Fruit fly (Drosophila melanogaster) whole organism, embryonic: ENCODE measurements around the gene Obp19d.

Experiments
- Adf1 ChIP-seq: fragments of 200-800 bp; sonication (Bioruptor generic); IDR thresholded peaks from 2 replicates; pipeline ENCODE4 v1.3.6; 2022; ENCODE audit warnings: missing biosample characterization, missing genetic modification characterization
- B-H1 ChIP-seq: fragments of 200-800 bp; sonication (Bioruptor generic); IDR thresholded peaks from 3 replicates; pipeline ENCODE4 v1.3.6; 2022; ENCODE audit warnings: missing biosample characterization, missing genetic modification characterization
- Bgb ChIP-seq: fragments of 200-800 bp; sonication (Bioruptor generic); IDR thresholded peaks from 2 replicates; pipeline ENCODE4 v1.3.6; 2022; ENCODE audit warnings: missing biosample characterization, missing genetic modification characterization; ENCODE audit not compliant: partially characterized antibody
- CG10543 ChIP-seq: fragments of 200-800 bp; sonication (Bioruptor generic); optimal IDR thresholded peaks from 3 replicates; lab custom pipeline; 2017; ENCODE audit warnings: missing biosample characterization, mild to moderate bottlenecking, missing genetic modification characterization, moderate library complexity
- CG12391 ChIP-seq: fragments of 200-800 bp; sonication (Bioruptor generic); optimal IDR thresholded peaks from 3 replicates; lab custom pipeline; 2018; ENCODE audit warnings: missing biosample characterization, mild to moderate bottlenecking, missing genetic modification characterization, moderate library complexity
- CG15269 ChIP-seq: fragments of 200-800 bp; sonication (Bioruptor generic); optimal IDR thresholded peaks from 2 replicates; lab custom pipeline; 2018; ENCODE audit warnings: missing biosample characterization, mild to moderate bottlenecking, missing genetic modification characterization, moderate library complexity
- CG17361 ChIP-seq: fragments of 200-800 bp; sonication (Bioruptor generic); IDR thresholded peaks from 3 replicates; pipeline ENCODE4 v1.3.6; 2022; ENCODE audit warnings: missing biosample characterization, missing genetic modification characterization
- CG1792 ChIP-seq: fragments of 200-800 bp; sonication (Bioruptor generic); optimal IDR thresholded peaks from 2 replicates; lab custom pipeline; 2016; ENCODE audit warnings: missing biosample characterization, missing genetic modification characterization
- CG18262 ChIP-seq: fragments of 200-800 bp; optimal IDR thresholded peaks from 3 replicates; lab custom pipeline; 2019; ENCODE audit warnings: missing biosample characterization, mild to moderate bottlenecking, missing genetic modification characterization, moderate library complexity
- CG18476 ChIP-seq: fragments of 200-800 bp; sonication (Bioruptor generic); optimal IDR thresholded peaks from 2 replicates; lab custom pipeline; 2016; ENCODE audit warnings: missing biosample characterization, mild to moderate bottlenecking, missing genetic modification characterization
- CG2120 ChIP-seq: fragments of 200-800 bp; sonication (Bioruptor generic); optimal IDR thresholded peaks from 3 replicates; lab custom pipeline; 2016; ENCODE audit warnings: missing biosample characterization, missing genetic modification characterization
- CG30431 ChIP-seq: fragments of 200-800 bp; sonication (Bioruptor generic); optimal IDR thresholded peaks from 2 replicates; lab custom pipeline; 2017; ENCODE audit warnings: missing biosample characterization, missing genetic modification characterization
- CG3065 ChIP-seq: fragments of 200-800 bp; sonication (Bioruptor generic); optimal IDR thresholded peaks from 2 replicates; lab custom pipeline; 2016; ENCODE audit warnings: missing biosample characterization, missing genetic modification characterization
- CG31224 ChIP-seq: fragments of 200-800 bp; sonication (Bioruptor generic); IDR thresholded peaks from 2 replicates; pipeline ENCODE4 v1.3.6; 2022; ENCODE audit warnings: missing biosample characterization, missing genetic modification characterization
- CG8478 ChIP-seq: fragments of >200 bp; optimal IDR thresholded peaks from 2 replicates; lab custom pipeline; 2018
- CG8924 ChIP-seq: fragments of 200-800 bp; optimal IDR thresholded peaks from 3 replicates; lab custom pipeline; 2019; ENCODE audit warnings: missing biosample characterization, mild to moderate bottlenecking, missing genetic modification characterization, moderate library complexity
- Camta ChIP-seq: fragments of 200-800 bp; sonication (Bioruptor generic); optimal IDR thresholded peaks from 2 replicates; lab custom pipeline; 2016; ENCODE audit warnings: missing biosample characterization, missing genetic modification characterization
- D19B ChIP-seq: fragments of 200-800 bp; sonication (Bioruptor generic); optimal IDR thresholded peaks from 2 replicates; lab custom pipeline; 2017; ENCODE audit warnings: missing biosample characterization, mild to moderate bottlenecking, missing genetic modification characterization
- E2f1 ChIP-seq: fragments of 200-800 bp; sonication (Bioruptor generic); IDR thresholded peaks from 2 replicates; pipeline ENCODE4 v1.3.6; 2022; ENCODE audit warnings: missing biosample characterization, missing genetic modification characterization
- Elba2 ChIP-seq: fragments of 200-800 bp; sonication (Bioruptor generic); optimal IDR thresholded peaks from 3 replicates; lab custom pipeline; 2016; ENCODE audit warnings: missing biosample characterization, missing genetic modification characterization
- GATAe ChIP-seq: fragments of 200-800 bp; sonication (Bioruptor generic); conservative IDR thresholded peaks from 2 replicates; pipeline ENCODE4 v1.3.6; 2022; ENCODE audit warnings: missing biosample characterization, missing genetic modification characterization
- Hr3 ChIP-seq: fragments of 200-800 bp; sonication (Bioruptor generic); optimal IDR thresholded peaks from 3 replicates; lab custom pipeline; 2016; ENCODE audit warnings: missing biosample characterization, missing genetic modification characterization
- Hr78 ChIP-seq, 2 experiments: fragments of 200-800 bp in 1 of 2; fragments of >200 bp in 1 of 2; sonication (Bioruptor generic) in 1 of 2; optimal IDR thresholded peaks; 2 replicates each; lab custom pipeline; 2017 to 2019; ENCODE audit warnings: missing biosample characterization in 2 of 2, missing genetic modification characterization in 2 of 2, mild to moderate bottlenecking in 1 of 2, moderate library complexity in 1 of 2
- Lpt ChIP-seq: fragments of >200 bp; optimal IDR thresholded peaks from 2 replicates; lab custom pipeline; 2018; ENCODE audit warnings: missing biosample characterization, missing genetic modification characterization
- Meics ChIP-seq: fragments of 200-800 bp; sonication (Bioruptor generic); optimal IDR thresholded peaks from 2 replicates; lab custom pipeline; 2017; ENCODE audit warnings: missing biosample characterization, mild to moderate bottlenecking, missing genetic modification characterization
- NC2α ChIP-seq: fragments of 200-800 bp; sonication (Bioruptor generic); optimal IDR thresholded peaks from 2 replicates; lab custom pipeline; 2016; ENCODE audit warnings: missing biosample characterization, missing genetic modification characterization
- NC2β ChIP-seq: fragments of 200-800 bp; sonication (Bioruptor generic); optimal IDR thresholded peaks from 2 replicates; lab custom pipeline; 2016; ENCODE audit warnings: missing biosample characterization, missing genetic modification characterization
- Oaz ChIP-seq: fragments of 200-800 bp; sonication (Bioruptor generic); IDR thresholded peaks from 2 replicates; pipeline ENCODE4 v1.3.6; 2022; ENCODE audit warnings: missing biosample characterization, missing genetic modification characterization
- Spps ChIP-seq: fragments of 200-800 bp; sonication (Bioruptor generic); optimal IDR thresholded peaks from 2 replicates; lab custom pipeline; 2018; ENCODE audit warnings: missing biosample characterization, mild to moderate bottlenecking, missing genetic modification characterization
- Xbp1 ChIP-seq: fragments of 200-800 bp; sonication (Bioruptor generic); optimal IDR thresholded peaks from 3 replicates; lab custom pipeline; 2016; ENCODE audit warnings: missing biosample characterization, mild to moderate bottlenecking, missing genetic modification characterization
- ase ChIP-seq: fragments of 200-800 bp; sonication (Bioruptor generic); IDR thresholded peaks from 3 replicates; pipeline ENCODE4 v1.3.6; 2022; ENCODE audit warnings: missing biosample characterization, missing genetic modification characterization
- chn ChIP-seq: fragments of 200-800 bp; sonication (Bioruptor generic); optimal IDR thresholded peaks from 2 replicates; lab custom pipeline; 2016; ENCODE audit warnings: missing biosample characterization, missing genetic modification characterization
- croc ChIP-seq: fragments of 200-800 bp; sonication (Bioruptor generic); conservative IDR thresholded peaks from 3 replicates; pipeline ENCODE4 v1.3.6; 2022; ENCODE audit warnings: missing biosample characterization, missing genetic modification characterization
- dpn ChIP-seq, 2 experiments: fragments of 200-800 bp; sonication (Bioruptor generic); optimal IDR thresholded peaks; 3 replicates each; lab custom pipeline; 2016; ENCODE audit warnings: missing biosample characterization in 2 of 2, missing genetic modification characterization in 2 of 2
- en ChIP-seq: fragments of 200-800 bp; sonication (Bioruptor generic); optimal IDR thresholded peaks from 2 replicates; lab custom pipeline; 2016; ENCODE audit warnings: missing biosample characterization, missing genetic modification characterization
- gce ChIP-seq: fragments of 200-800 bp; sonication (Bioruptor generic); IDR thresholded peaks from 3 replicates; pipeline ENCODE4 v1.3.6; 2022; ENCODE audit warnings: missing biosample characterization, missing genetic modification characterization
- gro ChIP-seq: fragments of 200-800 bp; sonication (Bioruptor generic); optimal IDR thresholded peaks from 2 replicates; lab custom pipeline; 2016; ENCODE audit warnings: missing biosample characterization, missing genetic modification characterization
- kah ChIP-seq: fragments of 200-800 bp; sonication (Bioruptor generic); optimal IDR thresholded peaks from 2 replicates; lab custom pipeline; 2018; ENCODE audit warnings: missing biosample characterization, mild to moderate bottlenecking, missing genetic modification characterization
- lbe ChIP-seq: fragments of 200-800 bp; sonication (Bioruptor generic); optimal IDR thresholded peaks from 2 replicates; lab custom pipeline; 2016; ENCODE audit warnings: missing biosample characterization, mild to moderate bottlenecking, missing genetic modification characterization
- maf-S ChIP-seq: fragments of 200-800 bp; sonication (Bioruptor generic); optimal IDR thresholded peaks from 2 replicates; lab custom pipeline; 2016; ENCODE audit warnings: missing biosample characterization, missing genetic modification characterization
- otp ChIP-seq: fragments of 200-800 bp; sonication (Bioruptor generic); IDR thresholded peaks from 3 replicates; pipeline ENCODE4, ENCODE4 v1.3.6; 2022; ENCODE audit warnings: missing biosample characterization, missing genetic modification characterization
- p53 ChIP-seq: fragments of 200-800 bp; sonication (Bioruptor generic); optimal IDR thresholded peaks from 2 replicates; lab custom pipeline; 2016; ENCODE audit warnings: missing biosample characterization, missing genetic modification characterization
- schlank ChIP-seq: fragments of 200-800 bp; sonication (Bioruptor generic); optimal IDR thresholded peaks from 2 replicates; lab custom pipeline; 2018; ENCODE audit warnings: missing biosample characterization, mild to moderate bottlenecking, missing genetic modification characterization
- sens ChIP-seq: fragments of 200-800 bp; sonication (Bioruptor generic); peaks from one replicate; lab custom pipeline; 2016; ENCODE audit warnings: missing biosample characterization, missing genetic modification characterization
- sima ChIP-seq: fragments of 200-800 bp; sonication (Bioruptor generic); optimal IDR thresholded peaks from 2 replicates; lab custom pipeline; 2016; ENCODE audit warnings: missing biosample characterization, missing genetic modification characterization
- so ChIP-seq: fragments of 200-800 bp; sonication (Bioruptor generic); IDR thresholded peaks from 3 replicates; pipeline ENCODE4 v1.3.6; 2022; ENCODE audit warnings: missing biosample characterization, missing genetic modification characterization
- sqz ChIP-seq: fragments of 200-800 bp; sonication (Bioruptor generic); optimal IDR thresholded peaks from 3 replicates; lab custom pipeline; 2018; ENCODE audit warnings: missing biosample characterization, mild to moderate bottlenecking, missing genetic modification characterization
- trh ChIP-seq: fragments of 200-800 bp; sonication (Bioruptor generic); optimal IDR thresholded peaks from 2 replicates; lab custom pipeline; 2016; ENCODE audit warnings: missing biosample characterization, missing genetic modification characterization
- tx ChIP-seq: fragments of 200-800 bp; sonication (Bioruptor generic); optimal IDR thresholded peaks from 2 replicates; lab custom pipeline; 2016; ENCODE audit warnings: missing biosample characterization, missing genetic modification characterization

Obp19d gene

DNA sequence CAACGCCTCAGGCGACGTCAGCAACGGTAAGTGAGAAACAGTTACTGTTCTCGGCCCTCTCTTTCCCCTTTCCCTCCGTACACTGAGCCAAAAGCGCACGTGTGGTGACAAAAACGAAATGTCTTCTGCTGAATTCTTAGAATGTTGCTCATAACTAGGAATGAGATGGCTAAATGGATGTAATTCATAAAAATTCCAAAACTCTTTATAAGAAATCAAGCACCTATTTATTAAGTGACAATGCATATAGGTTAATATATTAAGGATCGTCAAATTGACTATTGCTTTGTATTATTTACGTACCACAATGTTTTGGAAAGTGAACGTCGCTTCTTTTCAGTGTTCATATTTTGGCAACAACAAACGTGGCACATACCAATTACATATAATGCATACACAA is 15.1 kb downstream of the Obp19d start (continued):
- TF ChIP-seq CG18262 (tag; lab: Kevin White, UChicago) (no peak), chn (GFP tag; lab: Kevin White, UChicago) (no peak), tx (GFP tag; lab: Kevin White, UChicago) (no peak), Xbp1 (peak; percentile 28), CG31224 (GFP tag; lab: Robert Waterston, UW) (no peak), p53 (no peak), gro (GFP tag; lab: Kevin White, UChicago) (peak; percentile 5), CG12391 (tag; lab: Kevin White, UChicago) (peak; percentile 15), croc (GFP tag; lab: Robert Waterston, UW) (no peak), Lpt (GFP tag; lab: Kevin White, UChicago) (no peak), trh (GFP tag; lab: Kevin White, UChicago) (no peak), schlank (tag; lab: Kevin White, UChicago) (peak; percentile 5), maf-S (no peak), dpn (GFP tag; optimal IDR thresholded peaks at IDR 0.05; lab: Kevin White, UChicago) (peak; percentile 8 to 26), Hr78 (GFP tag; optimal IDR thresholded peaks at IDR 0.05; lab: Kevin White, UChicago) (no peak), sima (GFP tag; lab: Kevin White, UChicago) (no peak), CG1792 (GFP tag; lab: Kevin White, UChicago) (no peak), NC2α (GFP tag; lab: Kevin White, UChicago) (no peak), CG15269 (tag; lab: Kevin White, UChicago) (peak; percentile 45), sens (peak; percentile 58), ase (GFP tag; lab: Robert Waterston, UW) (no peak), CG2120 (GFP tag; lab: Kevin White, UChicago) (peak; percentile 72), kah (GFP tag; lab: Kevin White, UChicago) (no peak), CG3065 (GFP tag; lab: Kevin White, UChicago) (no peak), CG18476 (GFP tag; lab: Kevin White, UChicago) (no peak), Oaz (GFP tag; lab: Robert Waterston, UW) (no peak), Bgb (GFP tag; lab: Robert Waterston, UW) (no peak), lbe (GFP tag; lab: Kevin White, UChicago) (no peak), NC2β (no peak), CG30431 (GFP tag; lab: Kevin White, UChicago) (no peak), D19B (GFP tag; lab: Kevin White, UChicago) (no peak), Meics (peak; percentile 57), gce (GFP tag; lab: Robert Waterston, UW) (no peak), Adf1 (no peak), sqz (no peak), en (GFP tag; lab: Kevin White, UChicago) (no peak), B-H1 (no peak), so (GFP tag; lab: Robert Waterston, UW) (no peak), otp (GFP tag; lab: Robert Waterston, UW) (no peak), Hr3 (GFP tag; lab: Kevin White, UChicago) (peak; percentile 9), CG8478 (lab: Kevin White, UChicago) (no peak), CG10543 (GFP tag; lab: Kevin White, UChicago) (peak; percentile 64), CG17361 (GFP tag; lab: Robert Waterston, UW) (no peak), Elba2 (GFP tag; lab: Kevin White, UChicago) (no peak), CG8924 (tag; lab: Kevin White, UChicago) (peak; percentile 13), Spps (tag; lab: Kevin White, UChicago) (no peak), GATAe (no peak), Camta (no peak), E2f1 (GFP tag; lab: Robert Waterston, UW) (no peak)
- TF ChIP-seq, all 482 proteins: peak for 94
